Fruit fly (Drosophila melanogaster) whole organism, wandering third instar larva: ENCODE results near the gene Ance-3.

Experiments used
- Abd-B ChIP-seq: fragments of >200 bp; optimal IDR thresholded peaks from 2 replicates; lab custom pipeline; 2017; ENCODE audit warnings: missing biosample characterization, missing genetic modification characterization
- CG32264 ChIP-seq: fragments of 200-800 bp; sonication (Bioruptor generic); optimal IDR thresholded peaks from 2 replicates; lab custom pipeline; 2016; ENCODE audit warnings: missing biosample characterization, missing genetic modification characterization
- CG9705 ChIP-seq: fragments of 200-800 bp; sonication (Bioruptor generic); optimal IDR thresholded peaks from 2 replicates; lab custom pipeline; 2018; ENCODE audit warnings: missing biosample characterization, mild to moderate bottlenecking, missing genetic modification characterization
- CrebA ChIP-seq: fragments of 200-800 bp; sonication (Bioruptor generic); optimal IDR thresholded peaks from 2 replicates; lab custom pipeline; 2016; ENCODE audit warnings: missing biosample characterization, mild to moderate bottlenecking, missing genetic modification characterization, borderline replicate concordance
- Dif ChIP-seq: fragments of 200-275, 200-300 bp; sonication (Bioruptor generic); optimal IDR thresholded peaks from 2 replicates; lab custom pipeline; 2018; ENCODE audit warnings: missing biosample characterization, missing genetic modification characterization; ENCODE audit not compliant: partially characterized antibody
- HLH106 ChIP-seq: fragments of 200-800 bp; optimal IDR thresholded peaks from 3 replicates; lab custom pipeline; 2019; ENCODE audit warnings: missing biosample characterization, mild to moderate bottlenecking, missing genetic modification characterization, moderate library complexity
- Hnf4 ChIP-seq: fragments of 200-800 bp; sonication (Bioruptor generic); optimal IDR thresholded peaks from 2 replicates; lab custom pipeline; 2016; ENCODE audit warnings: missing biosample characterization, mild to moderate bottlenecking, missing genetic modification characterization
- Hr78 ChIP-seq: fragments of >200 bp; optimal IDR thresholded peaks from 2 replicates; lab custom pipeline; 2017; ENCODE audit warnings: missing biosample characterization, missing genetic modification characterization
- Hr83 ChIP-seq: fragments of 200-300 bp; sonication (Bioruptor generic); optimal IDR thresholded peaks from 2 replicates; lab custom pipeline; 2016; ENCODE audit warnings: missing biosample characterization, mild to moderate bottlenecking, missing genetic modification characterization, moderate library complexity; ENCODE audit not compliant: poor library complexity, severe bottlenecking
- Jra ChIP-seq: sonication (Bioruptor generic); optimal IDR thresholded peaks from 2 replicates; lab custom pipeline; 2016; ENCODE audit warnings: missing biosample characterization, missing genetic modification characterization
- Myc ChIP-seq: fragments of >200 bp; optimal IDR thresholded peaks from 2 replicates; lab custom pipeline; 2017
- N ChIP-seq: fragments of >200 bp; optimal IDR thresholded peaks from 2 replicates; lab custom pipeline; 2018; ENCODE audit warnings: missing biosample characterization, missing external identifiers, missing genetic modification characterization
- Sp1 ChIP-seq: fragments of 200-800 bp; sonication (Bioruptor generic); optimal IDR thresholded peaks from 3 replicates; lab custom pipeline; 2019; ENCODE audit warnings: missing biosample characterization, mild to moderate bottlenecking, missing genetic modification characterization, moderate library complexity
- Vsx2 ChIP-seq: fragments of 200-300, 225-300 bp; sonication (Bioruptor generic); optimal IDR thresholded peaks from 2 replicates; lab custom pipeline; 2018; ENCODE audit warnings: missing biosample characterization, missing genetic modification characterization; ENCODE audit not compliant: partially characterized antibody
- br ChIP-seq: fragments of 200-800 bp; sonication (Bioruptor generic); optimal IDR thresholded peaks from 2 replicates; lab custom pipeline; 2016; ENCODE audit warnings: missing biosample characterization, missing genetic modification characterization
- brk ChIP-seq: fragments of 200-800 bp; sonication (Bioruptor generic); optimal IDR thresholded peaks from 2 replicates; lab custom pipeline; 2016; ENCODE audit warnings: missing biosample characterization, mild to moderate bottlenecking, missing genetic modification characterization
- dmrt93B ChIP-seq: fragments of 200-800 bp; sonication (Bioruptor generic); optimal IDR thresholded peaks from 2 replicates; lab custom pipeline; 2018; ENCODE audit warnings: missing biosample characterization, mild to moderate bottlenecking, missing genetic modification characterization
- dsf ChIP-seq: sonication (Bioruptor generic); optimal IDR thresholded peaks from 2 replicates; lab custom pipeline; 2016; ENCODE audit warnings: missing biosample characterization, missing genetic modification characterization, borderline replicate concordance
- ey ChIP-seq: fragments of 200-800 bp; sonication (Bioruptor generic); optimal IDR thresholded peaks from 2 replicates; lab custom pipeline; 2016; ENCODE audit warnings: missing biosample characterization, missing genetic modification characterization
- foxo ChIP-seq, 2 experiments: fragments of 200-800 bp; sonication (Bioruptor generic); optimal IDR thresholded peaks; 2 replicates in 1 of 2; 3 replicates in 1 of 2; lab custom pipeline; 2016 to 2017; ENCODE audit warnings: missing biosample characterization in 2 of 2, missing genetic modification characterization in 2 of 2
- fru ChIP-seq: fragments of 200-800 bp; sonication (Bioruptor generic); optimal IDR thresholded peaks from 3 replicates; lab custom pipeline; 2016; ENCODE audit warnings: missing biosample characterization, mild to moderate bottlenecking, missing genetic modification characterization
- h ChIP-seq: fragments of 200-800 bp; sonication (Bioruptor generic); optimal IDR thresholded peaks from 3 replicates; lab custom pipeline; 2016; ENCODE audit warnings: missing biosample characterization, mild to moderate bottlenecking, missing genetic modification characterization
- lola ChIP-seq: fragments of >200 bp; optimal IDR thresholded peaks from 2 replicates; lab custom pipeline; 2017; ENCODE audit warnings: missing biosample characterization, missing genetic modification characterization
- pan ChIP-seq: fragments of >200 bp; optimal IDR thresholded peaks from 2 replicates; lab custom pipeline; 2017
- psq ChIP-seq: fragments of 200-800 bp; sonication (Bioruptor generic); optimal IDR thresholded peaks from 3 replicates; lab custom pipeline; 2017; ENCODE audit warnings: missing biosample characterization, mild to moderate bottlenecking, missing genetic modification characterization, moderate library complexity
- rgr ChIP-seq: fragments of 200-800 bp; sonication (Bioruptor generic); optimal IDR thresholded peaks from 3 replicates; lab custom pipeline; 2016; ENCODE audit warnings: missing biosample characterization, mild to moderate bottlenecking, missing genetic modification characterization
- sage ChIP-seq: fragments of 200-800 bp; sonication (Bioruptor generic); optimal IDR thresholded peaks from 2 replicates; lab custom pipeline; 2016; ENCODE audit warnings: missing biosample characterization, mild to moderate bottlenecking, missing genetic modification characterization
- sv ChIP-seq: fragments of 200-800 bp; sonication (Bioruptor generic); optimal IDR thresholded peaks from 3 replicates; lab custom pipeline; 2016; ENCODE audit warnings: missing biosample characterization, missing genetic modification characterization
- usp ChIP-seq: fragments of >200 bp; optimal IDR thresholded peaks from 2 replicates; lab custom pipeline; 2017; ENCODE audit warnings: missing biosample characterization, missing genetic modification characterization
- woc ChIP-seq: sonication (Bioruptor generic); optimal IDR thresholded peaks from 2 replicates; lab custom pipeline; 2016; ENCODE audit warnings: missing biosample characterization, mild to moderate bottlenecking, missing genetic modification characterization

Gene Ance-3

DNA sequence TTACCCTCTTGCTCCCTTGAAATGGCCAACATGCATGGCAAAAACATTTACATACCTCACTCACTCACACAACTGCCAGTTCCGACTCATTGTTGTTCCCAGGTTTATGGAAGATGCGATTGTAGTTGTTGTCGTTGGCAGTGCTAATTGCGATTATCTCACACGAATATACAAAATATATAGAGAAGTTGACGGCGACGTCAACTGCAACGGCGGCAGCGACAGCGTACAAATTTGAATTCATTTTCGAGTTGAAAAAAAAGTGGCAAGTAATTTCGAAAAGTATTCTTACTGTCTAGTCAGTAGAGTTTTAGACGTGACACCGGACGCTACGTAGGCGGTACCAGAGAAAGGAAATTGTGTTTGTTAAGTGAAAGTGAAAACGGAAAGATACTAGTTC lies at the start of gene Ance-3:
Gene Ance-3 (plus strand): TSS at position 301 of the 400 bp plus-strand sequence.
- TF ChIP-seq sv (GFP tag; lab: Kevin White, UChicago) = no peak
- TF ChIP-seq woc (GFP tag; lab: Kevin White, UChicago) = no peak
- no peak for TF ChIP-seq N (GFP tag; lab: Kevin White, UChicago)
- no peak for TF ChIP-seq dmrt93B
- no peak for TF ChIP-seq ey (GFP tag; lab: Kevin White, UChicago)
- no peak for TF ChIP-seq sage
- no peak for TF ChIP-seq rgr
- TF ChIP-seq HLH106 (tag; lab: Kevin White, UChicago) = no peak

DNA sequence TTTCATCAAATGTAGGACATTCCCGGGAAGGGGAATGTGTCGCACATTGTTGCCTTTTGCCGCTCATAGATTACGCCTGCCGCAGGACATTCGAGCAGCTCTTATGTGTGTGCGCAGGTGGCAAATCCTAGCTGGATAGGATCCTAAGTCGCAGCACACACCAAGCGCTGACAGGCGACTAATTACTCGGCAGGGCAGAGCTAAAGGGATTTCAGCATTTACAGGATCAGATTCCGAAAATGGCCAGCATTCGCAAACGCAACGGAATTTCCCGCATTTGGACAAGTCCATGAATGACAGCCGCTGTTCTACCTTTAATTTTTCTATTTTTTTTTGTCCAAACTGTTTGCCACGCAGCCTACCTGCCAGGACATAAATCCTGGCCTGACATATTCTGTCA lies 46.9 kb upstream of the Ance-3 start:
- TF ChIP-seq HLH106 (tag; lab: Kevin White, UChicago) (no peak), foxo (GFP tag; optimal IDR thresholded peaks at IDR 0.05; lab: Kevin White, UChicago) (no peak), CrebA (GFP tag; lab: Kevin White, UChicago) (no peak), br (no peak), Jra (GFP tag; lab: Kevin White, UChicago) (no peak)

DNA sequence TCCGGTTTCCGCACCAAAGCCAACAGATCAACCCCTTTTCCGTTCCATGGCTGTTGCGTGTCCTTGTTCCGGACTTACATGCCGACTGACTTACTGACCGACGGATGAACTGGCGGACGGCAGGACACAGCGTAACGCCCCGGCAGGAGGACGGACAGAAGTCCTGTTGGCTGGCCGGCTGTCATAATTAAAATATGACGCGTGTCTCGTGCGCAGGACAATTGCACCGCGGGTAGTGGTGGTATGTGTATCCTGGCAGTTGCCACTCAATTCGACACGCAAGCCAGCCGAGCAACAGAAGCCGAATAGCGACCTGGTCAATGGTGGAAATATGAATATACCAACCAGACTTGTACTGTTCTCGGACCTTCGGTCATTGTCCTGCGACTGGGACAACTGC lies 45.1 kb upstream of the Ance-3 start:
- TF ChIP-seq Jra (GFP tag; lab: Kevin White, UChicago) (no peak), CrebA (GFP tag; lab: Kevin White, UChicago) (no peak), CG9705 (no peak), pan (lab: Kevin White, UChicago) (no peak), usp (GFP tag; lab: Kevin White, UChicago) (no peak), Sp1 (no peak), Abd-B (GFP tag; lab: Kevin White, UChicago) (no peak), fru (GFP tag; lab: Kevin White, UChicago) (no peak), Vsx2 (GFP tag; lab: Kevin White, UChicago) (no peak), ey (GFP tag; lab: Kevin White, UChicago) (no peak), woc (GFP tag; lab: Kevin White, UChicago) (no peak), Hr83 (no peak), foxo (GFP tag; optimal IDR thresholded peaks at IDR 0.05; lab: Kevin White, UChicago) (no peak), HLH106 (tag; lab: Kevin White, UChicago) (no peak), dsf (no peak), N (GFP tag; lab: Kevin White, UChicago) (no peak), sv (GFP tag; lab: Kevin White, UChicago) (no peak)
- TF ChIP-seq, all 38 proteins: peak for 0

DNA sequence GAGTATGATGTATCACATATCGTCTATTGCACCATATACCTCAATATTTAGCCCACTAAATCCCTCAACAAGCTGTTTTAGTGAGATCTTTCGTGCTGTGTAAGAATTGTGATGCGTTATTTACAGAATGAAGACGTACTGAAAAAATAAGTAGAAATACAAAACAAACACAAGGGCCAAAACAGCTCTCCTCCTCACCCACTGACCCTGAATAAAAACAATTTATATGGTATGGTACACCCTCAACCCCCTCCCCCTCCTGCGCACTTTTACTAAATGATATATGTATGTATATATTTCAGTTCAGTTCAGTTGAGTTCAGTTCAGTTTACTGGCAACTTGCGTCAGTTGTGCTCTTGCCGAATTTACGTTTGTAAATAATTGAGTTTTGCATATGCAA lies 41.4 kb upstream of the Ance-3 start:
- TF ChIP-seq ey (GFP tag; lab: Kevin White, UChicago) (no peak), psq (GFP tag; lab: Kevin White, UChicago) (no peak), h (GFP tag; lab: Kevin White, UChicago) (no peak), CG32264 (GFP tag; lab: Kevin White, UChicago) (no peak), N (GFP tag; lab: Kevin White, UChicago) (no peak), Hnf4 (GFP tag; lab: Kevin White, UChicago) (no peak), Myc (no peak), CrebA (GFP tag; lab: Kevin White, UChicago) (no peak), Hr78 (GFP tag; lab: Kevin White, UChicago) (no peak), Jra (GFP tag; lab: Kevin White, UChicago) (no peak), Dif (no peak), foxo (GFP tag; optimal IDR thresholded peaks at IDR 0.05; lab: Kevin White, UChicago) (no peak), brk (GFP tag; lab: Kevin White, UChicago) (no peak), usp (GFP tag; lab: Kevin White, UChicago) (no peak), woc (GFP tag; lab: Kevin White, UChicago) (no peak), dmrt93B (no peak)

DNA sequence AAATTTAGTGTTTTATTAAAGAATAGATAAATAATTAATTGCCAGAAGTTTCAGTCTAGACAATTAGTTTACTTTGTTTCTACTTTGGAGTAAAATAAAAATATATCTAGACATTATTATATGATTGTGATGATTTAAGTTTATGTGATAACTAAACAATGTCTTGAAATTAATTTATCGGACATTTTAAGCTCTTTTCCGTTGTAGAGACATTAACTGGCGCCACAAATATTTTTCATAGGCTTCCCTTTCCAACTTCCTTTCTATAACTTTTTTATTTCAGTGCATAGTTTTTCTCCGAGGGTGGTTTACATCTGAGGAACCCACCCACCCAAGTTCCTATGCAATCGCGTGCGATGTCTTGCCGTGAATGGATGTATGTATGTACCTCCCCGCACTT lies 37.8 kb upstream of the Ance-3 start:
- TF ChIP-seq br = no peak

DNA sequence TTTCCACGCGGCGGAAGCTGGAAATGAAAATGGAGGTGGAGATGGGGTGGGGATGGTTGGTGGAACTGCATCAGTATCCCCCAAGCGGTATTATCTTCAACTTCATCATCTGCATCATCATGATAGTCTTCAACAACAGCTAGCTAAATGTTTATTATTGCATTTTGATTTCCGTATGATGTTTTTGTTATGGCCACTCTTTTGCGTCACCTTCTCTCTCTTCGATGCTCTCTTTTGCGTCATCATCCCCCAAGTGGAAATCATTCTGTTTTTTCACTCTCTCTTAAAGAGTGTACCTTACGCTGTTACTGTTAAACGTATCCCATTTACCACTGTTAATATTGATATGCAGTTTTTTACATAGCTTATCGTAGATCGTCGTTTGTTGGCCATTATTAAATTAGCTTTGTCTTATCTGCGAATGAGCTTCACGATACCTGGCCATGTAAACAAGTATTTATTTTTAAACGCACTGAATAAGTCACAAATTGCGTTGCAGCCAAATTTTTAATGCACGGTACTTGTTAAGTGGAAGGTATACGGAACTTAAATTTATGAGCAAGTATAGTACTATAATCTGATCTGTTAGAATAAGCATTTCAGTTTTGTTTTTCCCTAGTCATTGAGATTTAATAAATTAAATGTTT lies 36.5 kb upstream of the Ance-3 start:
- TF ChIP-seq brk (GFP tag; lab: Kevin White, UChicago) (peak; percentile 55), Hr78 (GFP tag; lab: Kevin White, UChicago) (no peak), lola (no peak), Vsx2 (GFP tag; lab: Kevin White, UChicago) (peak; percentile 59), sage (peak; percentile 21)
